Fruit fly (Drosophila melanogaster) whole organism, adult: ENCODE results near the gene Xrp1.

Source experiments
- CG11617 ChIP-seq: fragments of 200-800 bp; sonication (Bioruptor generic); optimal IDR thresholded peaks from 2 replicates; lab custom pipeline; 2017; ENCODE audit warnings: mild to moderate bottlenecking, missing biosample characterization, missing genetic modification reagents, missing genetic modification characterization
- CG12768 ChIP-seq: fragments of 200-800 bp; sonication (Bioruptor generic); optimal IDR thresholded peaks from 2 replicates; lab custom pipeline; 2017; ENCODE audit warnings: missing biosample characterization, missing genetic modification characterization, mild to moderate bottlenecking, moderate library complexity, missing genetic modification reagents
- CG1620 ChIP-seq: fragments of 200-800 bp; sonication (Bioruptor generic); optimal IDR thresholded peaks from 2 replicates; lab custom pipeline; 2016; ENCODE audit warnings: missing biosample characterization, missing genetic modification characterization
- Crg-1 ChIP-seq: fragments of 200-800 bp; sonication (Bioruptor generic); optimal IDR thresholded peaks from 2 replicates; lab custom pipeline; 2016; ENCODE audit warnings: missing biosample characterization, missing genetic modification characterization
- Mnt ChIP-seq: fragments of 200-800 bp; sonication (Bioruptor generic); optimal IDR thresholded peaks from 2 replicates; lab custom pipeline; 2016; ENCODE audit warnings: missing biosample characterization, mild to moderate bottlenecking, missing genetic modification characterization
- kay ChIP-seq: fragments of 200-800 bp; sonication (Bioruptor generic); peaks from one replicate; lab custom pipeline; 2016; ENCODE audit warnings: missing biosample characterization, missing genetic modification characterization, borderline replicate concordance
- ovo ChIP-seq: fragments of 200-800 bp; sonication (Bioruptor generic); optimal IDR thresholded peaks from 2 replicates; lab custom pipeline; 2016; ENCODE audit warnings: missing biosample characterization, missing genetic modification characterization
- tj ChIP-seq: fragments of 200-800 bp; sonication (Bioruptor generic); optimal IDR thresholded peaks from 3 replicates; lab custom pipeline; 2017; ENCODE audit warnings: missing biosample characterization, mild to moderate bottlenecking, missing genetic modification characterization, moderate library complexity
- toe ChIP-seq: fragments of 200-800 bp; sonication (Bioruptor generic); optimal IDR thresholded peaks from 2 replicates; lab custom pipeline; 2016; ENCODE audit warnings: missing biosample characterization, missing genetic modification characterization

DNA sequence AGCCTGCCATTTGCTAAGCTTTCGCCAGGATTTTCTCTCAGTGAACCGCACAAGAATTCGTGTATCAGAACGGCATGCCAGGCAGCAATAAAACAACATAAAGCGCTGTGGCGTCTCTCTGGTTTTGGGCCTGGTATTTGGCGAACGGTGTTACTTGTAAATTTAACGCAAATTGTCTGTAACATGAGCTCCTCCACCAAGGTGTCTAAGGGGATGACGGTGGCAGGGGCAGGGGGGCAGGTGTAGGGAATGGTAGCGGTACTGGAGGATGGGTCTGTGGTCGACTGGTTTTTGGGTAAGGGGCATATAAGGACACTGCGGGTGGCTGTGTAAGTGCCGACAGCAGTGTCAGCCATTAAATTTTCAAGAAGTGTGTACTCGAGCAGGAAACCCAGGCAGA is 50.1 kb downstream of the Xrp1 start:
- no peak for TF ChIP-seq ovo
- no peak for TF ChIP-seq CG11617 (GFP tag; lab: Kevin White, UChicago)
- TF ChIP-seq Crg-1 (GFP tag; lab: Kevin White, UChicago), result no peak
- no peak for TF ChIP-seq toe (GFP tag; lab: Kevin White, UChicago)
- no peak for TF ChIP-seq CG12768
- TF ChIP-seq tj (GFP tag; lab: Kevin White, UChicago), result no peak
- TF ChIP-seq Mnt, result no peak
- no peak for TF ChIP-seq kay (GFP tag; lab: Kevin White, UChicago)
- no peak for TF ChIP-seq CG1620 (GFP tag; lab: Kevin White, UChicago)
